Worm (Caenorhabditis elegans) whole organism, L4 larva: ENCODE measurements around the gene clc-25.

ENCODE experiments used
- D1046.2 ChIP-seq: fragments of 200-800 bp; sonication (Bioruptor generic); IDR thresholded peaks from 2 replicates; pipeline ENCODE4 v1.3.6; 2022; ENCODE audit warnings: missing genetic modification characterization, missing compliant biosample characterization
- F26F4.8 ChIP-seq: fragments of 200-800 bp; sonication (Bioruptor generic); conservative IDR thresholded peaks from 2 replicates; pipeline ENCODE4 v1.3.6; 2022; ENCODE audit warnings: missing genetic modification characterization, missing compliant biosample characterization
- F37D6.2 ChIP-seq: sonication (generic microtip); optimal IDR thresholded peaks from 2 replicates; lab custom pipeline; 2016; ENCODE audit warnings: mild to moderate bottlenecking, missing genetic modification characterization, missing compliant biosample characterization
- F49E8.2 ChIP-seq: sonication (generic microtip); optimal IDR thresholded peaks from 2 replicates; lab custom pipeline; 2016; ENCODE audit warnings: missing compliant biosample characterization, mild to moderate bottlenecking, missing genetic modification characterization, borderline replicate concordance
- T20F7.1 ChIP-seq: fragments of 200-800 bp; sonication (Bioruptor generic); optimal IDR thresholded peaks from 2 replicates; lab custom pipeline; 2018; ENCODE audit warnings: mild to moderate bottlenecking, missing genetic modification characterization, missing compliant biosample characterization
- Y48G9A.11 ChIP-seq: fragments of 200-800 bp; sonication (Bioruptor generic); IDR thresholded peaks from 2 replicates; pipeline ENCODE4 v1.3.6; 2022; ENCODE audit warnings: missing genetic modification reagents, missing genetic modification characterization, missing compliant biosample characterization
- Y75B8A.6 ChIP-seq: fragments of 200-800 bp; sonication (Bioruptor generic); IDR thresholded peaks from 2 replicates; pipeline ENCODE4 v1.3.6; 2022; ENCODE audit warnings: missing genetic modification reagents, missing genetic modification characterization, missing compliant biosample characterization
- aha-1 ChIP-seq: fragments of 150-350 bp; peaks from one replicate; lab custom pipeline; 2014; ENCODE audit warnings: missing biosample characterization, missing genetic modification characterization
- arid-1 ChIP-seq: fragments of 200-800 bp; sonication (Bioruptor generic); conservative IDR thresholded peaks from 2 replicates; pipeline ENCODE4 v1.3.6; 2022; ENCODE audit warnings: missing genetic modification reagents, missing genetic modification characterization, missing compliant biosample characterization
- ceh-28 ChIP-seq: fragments of 150-350 bp; optimal IDR thresholded peaks from 2 replicates; lab custom pipeline; 2014; ENCODE audit warnings: missing biosample characterization, missing genetic modification reagents, missing genetic modification characterization
- ces-1 ChIP-seq: fragments of 150-350 bp; sonication (generic microtip); optimal IDR thresholded peaks from 4 replicates; lab custom pipeline; 2014; ENCODE audit warnings: missing biosample characterization, missing genetic modification reagents, missing genetic modification characterization
- cey-2 ChIP-seq: sonication (generic microtip); optimal IDR thresholded peaks from 3 replicates; lab custom pipeline; 2017; ENCODE audit warnings: missing genetic modification characterization, mild to moderate bottlenecking, missing compliant biosample characterization, antibody characterized with exemption, borderline replicate concordance; ENCODE audit not compliant: insufficient read depth
- ctbp-1 ChIP-seq: fragments of 200-800 bp; sonication (Bioruptor generic); IDR thresholded peaks from 2 replicates; pipeline ENCODE4 v1.3.6; 2022; ENCODE audit warnings: missing genetic modification reagents, missing genetic modification characterization, missing compliant biosample characterization
- daf-16 ChIP-seq, 3 experiments: sonication (generic microtip); optimal IDR thresholded peaks; 2 replicates each; lab custom pipeline; 2016 to 2017; ENCODE audit warnings: missing genetic modification characterization in 3 of 3, missing genetic modification reagents in 3 of 3, mild to moderate bottlenecking in 2 of 3, missing compliant biosample characterization in 2 of 3, missing biosample characterization in 1 of 3, moderate library complexity in 1 of 3
- dmd-6 ChIP-seq: fragments of 200-800 bp; sonication (Bioruptor generic); IDR thresholded peaks from 2 replicates; pipeline ENCODE4 v1.3.6; 2022; ENCODE audit warnings: missing genetic modification reagents, missing genetic modification characterization, missing compliant biosample characterization
- dmd-9 ChIP-seq: fragments of 200-800 bp; sonication (Bioruptor generic); IDR thresholded peaks from 2 replicates; pipeline ENCODE4 v1.3.6; 2022; ENCODE audit warnings: missing genetic modification reagents, missing genetic modification characterization, missing compliant biosample characterization
- dpl-1 ChIP-seq: fragments of 150-350 bp; optimal IDR thresholded peaks from 2 replicates; lab custom pipeline; 2014; ENCODE audit warnings: missing biosample characterization, missing genetic modification reagents, missing genetic modification characterization
- duxl-1 ChIP-seq: sonication (generic microtip); optimal IDR thresholded peaks from 2 replicates; lab custom pipeline; 2016; ENCODE audit warnings: mild to moderate bottlenecking, missing genetic modification characterization, moderate library complexity, missing compliant biosample characterization; ENCODE audit not compliant: poor library complexity
- dve-1 ChIP-seq: sonication (generic microtip); optimal IDR thresholded peaks from 2 replicates; lab custom pipeline; 2017; ENCODE audit warnings: antibody characterized with exemption, mild to moderate bottlenecking, missing genetic modification characterization, missing compliant biosample characterization; ENCODE audit not compliant: insufficient read depth
- egl-27 ChIP-seq: sonication (generic microtip); optimal IDR thresholded peaks from 3 replicates; lab custom pipeline; 2017; ENCODE audit warnings: missing biosample characterization, missing genetic modification reagents, missing genetic modification characterization
- egl-43 ChIP-seq: fragments of 200-800 bp; sonication (Bioruptor generic); IDR thresholded peaks from 2 replicates; pipeline ENCODE4 v1.3.6; 2022; ENCODE audit warnings: missing genetic modification reagents, missing genetic modification characterization, missing compliant biosample characterization
- fkh-10 ChIP-seq: fragments of 150-350 bp; optimal IDR thresholded peaks from 2 replicates; lab custom pipeline; 2014; ENCODE audit warnings: missing biosample characterization, missing genetic modification reagents, missing genetic modification characterization
- hlh-11 ChIP-seq: fragments of 200-800 bp; sonication (Bioruptor generic); optimal IDR thresholded peaks from 2 replicates; lab custom pipeline; 2018; ENCODE audit warnings: mild to moderate bottlenecking, missing genetic modification characterization, missing compliant biosample characterization
- hlh-30 ChIP-seq: sonication (generic microtip); optimal IDR thresholded peaks from 2 replicates; lab custom pipeline; 2017; ENCODE audit warnings: antibody characterized with exemption, mild to moderate bottlenecking, missing genetic modification characterization, missing compliant biosample characterization; ENCODE audit not compliant: insufficient read depth
- hmg-1.1 ChIP-seq: fragments of 200-800 bp; sonication (Bioruptor generic); IDR thresholded peaks from 2 replicates; pipeline ENCODE4 v1.3.6; 2022; ENCODE audit warnings: missing genetic modification reagents, missing genetic modification characterization, missing compliant biosample characterization
- lin-13 ChIP-seq: fragments of 150-350 bp; optimal IDR thresholded peaks from 2 replicates; lab custom pipeline; 2014; ENCODE audit warnings: missing biosample characterization, missing genetic modification reagents, missing genetic modification characterization
- lin-15B ChIP-seq: fragments of 150-350 bp; sonication (generic microtip); optimal IDR thresholded peaks from 3 replicates; lab custom pipeline; 2014; ENCODE audit warnings: missing biosample characterization, missing genetic modification characterization
- mdl-1 ChIP-seq, 2 experiments: fragments of 150-350 bp in 1 of 2; sonication (generic microtip) in 1 of 2; optimal IDR thresholded peaks; 2 replicates each; lab custom pipeline; 2014 to 2017; ENCODE audit warnings: missing biosample characterization in 2 of 2, missing genetic modification characterization in 2 of 2
- mes-2 ChIP-seq: sonication (generic microtip); optimal IDR thresholded peaks from 2 replicates; lab custom pipeline; 2016; ENCODE audit warnings: missing genotype, mild to moderate bottlenecking, missing genetic modification characterization, missing compliant biosample characterization; ENCODE audit not compliant: poor library complexity, severe bottlenecking
- nhr-11 ChIP-seq: fragments of 150-350 bp; optimal IDR thresholded peaks from 2 replicates; lab custom pipeline; 2014; ENCODE audit warnings: missing biosample characterization, missing genetic modification characterization
- nhr-237 ChIP-seq: sonication (generic microtip); optimal IDR thresholded peaks from 2 replicates; lab custom pipeline; 2017; ENCODE audit warnings: missing biosample characterization, missing genetic modification characterization
- nhr-28 ChIP-seq: fragments of 150-350 bp; optimal IDR thresholded peaks from 2 replicates; lab custom pipeline; 2014; ENCODE audit warnings: missing biosample characterization, missing genetic modification characterization
- nhr-41 ChIP-seq: fragments of 200-800 bp; sonication (Bioruptor generic); IDR thresholded peaks from 2 replicates; pipeline ENCODE4 v1.3.6; 2022; ENCODE audit warnings: missing genetic modification reagents, missing genetic modification characterization, missing compliant biosample characterization
- nhr-48 ChIP-seq: sonication (generic microtip); optimal IDR thresholded peaks from 2 replicates; lab custom pipeline; 2016; ENCODE audit warnings: mild to moderate bottlenecking, missing genetic modification characterization, missing compliant biosample characterization
- nhr-6 ChIP-seq: fragments of 150-350 bp; optimal IDR thresholded peaks from 2 replicates; lab custom pipeline; 2014; ENCODE audit warnings: missing biosample characterization, missing genetic modification characterization
- pqm-1 ChIP-seq: sonication (generic microtip); optimal IDR thresholded peaks from 2 replicates; lab custom pipeline; 2017; ENCODE audit warnings: missing biosample characterization, missing genetic modification characterization
- skn-1 ChIP-seq: fragments of 150-350 bp; optimal IDR thresholded peaks from 2 replicates; lab custom pipeline; 2014; ENCODE audit warnings: missing biosample characterization, missing genetic modification characterization
- spr-1 ChIP-seq: sonication (generic microtip); optimal IDR thresholded peaks from 2 replicates; lab custom pipeline; 2016; ENCODE audit warnings: mild to moderate bottlenecking, missing genetic modification characterization, missing compliant biosample characterization
- unc-39 ChIP-seq: sonication (generic microtip); optimal IDR thresholded peaks from 2 replicates; lab custom pipeline; 2017; ENCODE audit warnings: missing biosample characterization, missing genetic modification characterization
- unc-62 ChIP-seq, 3 experiments: fragments of 150-350 bp in 1 of 3; sonication (generic microtip); optimal IDR thresholded peaks in 2 of 3; peaks in 1 of 3; 1 replicate in 1 of 3; 2 replicates in 2 of 3; lab custom pipeline; 2014 to 2017; ENCODE audit warnings: missing biosample characterization in 3 of 3, missing genetic modification characterization in 3 of 3, missing genetic modification reagents in 3 of 3, missing genotype in 1 of 3
- zip-11 ChIP-seq: fragments of 200-800 bp; sonication (Bioruptor generic); IDR thresholded peaks from 2 replicates; pipeline ENCODE4 v1.3.6; 2022; ENCODE audit warnings: missing genetic modification characterization, missing compliant biosample characterization
- ztf-7 ChIP-seq: fragments of 150-350 bp; optimal IDR thresholded peaks from 2 replicates; lab custom pipeline; 2014; ENCODE audit warnings: missing biosample characterization, missing genetic modification characterization

clc-25 gene

DNA sequence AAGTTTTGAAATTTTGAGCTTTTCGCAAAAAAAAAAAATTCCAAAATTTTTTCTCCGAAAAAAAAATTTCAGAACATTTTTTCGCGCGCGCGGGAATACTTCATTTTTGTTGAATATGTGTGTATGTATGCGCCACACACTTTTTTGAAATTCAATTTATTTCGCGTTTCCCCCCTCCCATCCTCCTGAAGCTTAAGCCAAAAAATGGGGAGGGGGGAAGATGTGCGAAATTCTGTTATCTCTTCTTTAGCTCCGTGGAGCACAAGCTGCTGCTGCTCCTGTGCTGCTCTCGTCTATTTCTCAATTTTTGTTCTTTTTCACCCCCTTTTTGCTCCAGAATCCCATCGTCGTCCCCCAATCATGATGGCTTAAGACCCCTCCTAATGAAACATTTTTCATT lies 36.6 kb downstream of the clc-25 start:
- no peak for TF ChIP-seq F26F4.8 (GFP tag; lab: Robert Waterston, UW)
- TF ChIP-seq ctbp-1 (GFP tag; lab: Robert Waterston, UW) = peak; percentile 32; the same call in 1 of the 2 replicates
- no peak for TF ChIP-seq nhr-11 (tag; lab: Kevin White, UChicago)
- TF ChIP-seq fkh-10 (GFP tag; lab: Kevin White, UChicago) = peak; percentile 42
- TF ChIP-seq ces-1 (GFP tag; lab: Kevin White, UChicago) = peak; percentile 68

DNA sequence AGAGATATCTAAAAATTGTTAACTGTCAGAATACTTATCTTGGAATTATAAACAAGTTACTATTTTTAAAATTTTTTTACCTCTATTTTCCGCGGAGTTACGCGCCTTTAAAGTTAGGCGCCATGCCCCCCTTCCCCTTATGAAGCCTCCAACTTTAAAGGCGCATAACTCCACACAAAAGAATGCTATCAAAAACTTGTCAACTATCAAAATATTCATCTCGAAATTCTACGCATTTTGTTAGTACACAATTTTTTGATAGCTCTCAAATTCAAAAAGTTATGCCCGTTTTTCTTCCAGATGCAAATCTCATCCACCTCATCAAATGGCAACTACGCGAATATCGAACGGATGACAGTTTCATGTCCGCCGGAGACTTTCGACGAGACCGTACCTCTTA lies 43.2 kb downstream of the clc-25 start, which contains the start of gene tbc-10:
Gene tbc-10 (plus strand): TSS at position 301 of the 400 bp plus-strand sequence.
- no peak for TF ChIP-seq nhr-48 (tag; lab: Kevin White, UChicago)
- TF ChIP-seq nhr-41 (GFP tag; lab: Robert Waterston, UW) = no peak
- TF ChIP-seq dmd-9 = no peak
- TF ChIP-seq zip-11 (GFP tag; lab: Robert Waterston, UW) = no peak
- no peak for TF ChIP-seq cey-2 (tag; lab: Kevin White, UChicago)
- TF ChIP-seq arid-1 (GFP tag; lab: Robert Waterston, UW) = no peak
- TF ChIP-seq F49E8.2 (tag; lab: Kevin White, UChicago) = no peak
- no peak for TF ChIP-seq skn-1 (tag; lab: Kevin White, UChicago)
- TF ChIP-seq lin-15B (tag; lab: Kevin White, UChicago) = no peak
- no peak for TF ChIP-seq spr-1 (tag; lab: Kevin White, UChicago)
- TF ChIP-seq unc-39 = no peak
- TF ChIP-seq Y48G9A.11 (GFP tag; lab: Robert Waterston, UW) = no peak
- TF ChIP-seq T20F7.1 (GFP tag; lab: Kevin White, UChicago) = no peak
- TF ChIP-seq dmd-6 (GFP tag; lab: Robert Waterston, UW) = no peak
- TF ChIP-seq egl-27 = no peak
- TF ChIP-seq nhr-237 (tag; lab: Kevin White, UChicago) = no peak
- TF ChIP-seq pqm-1 (tag; lab: Kevin White, UChicago) = no peak
- TF ChIP-seq ceh-28 (tag; lab: Kevin White, UChicago) = no peak
- no peak for TF ChIP-seq D1046.2 (GFP tag; lab: Robert Waterston, UW)
- no peak for TF ChIP-seq Y75B8A.6 (GFP tag; lab: Robert Waterston, UW)
- TF ChIP-seq, all 104 proteins: peak for 0

DNA sequence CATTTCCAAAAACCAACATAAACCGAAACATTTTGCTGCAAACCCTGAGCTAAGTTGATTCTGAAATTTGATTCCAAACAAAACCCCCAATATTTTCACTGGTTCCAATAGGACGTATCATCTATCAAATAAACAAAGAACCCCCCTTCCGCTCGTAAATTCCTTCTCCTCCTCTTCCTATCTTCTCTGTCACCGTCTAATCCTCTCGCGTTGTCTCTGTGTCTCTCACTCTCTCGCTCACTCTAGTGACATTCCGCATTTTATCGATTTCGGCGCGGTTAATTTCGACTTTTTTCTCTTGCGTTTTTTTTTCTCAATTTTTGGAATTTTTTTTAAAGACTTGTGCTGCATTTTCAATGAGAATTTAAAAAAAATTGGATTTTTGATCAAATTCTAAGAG lies 44.2 kb downstream of the clc-25 start:
- peak; percentile 43 for TF ChIP-seq hlh-30 (tag; lab: Kevin White, UChicago)
- no peak for TF ChIP-seq mdl-1 (tag; optimal IDR thresholded peaks at IDR 0.05; lab: Kevin White, UChicago)
- peak; percentile 55 for TF ChIP-seq duxl-1 (tag; lab: Kevin White, UChicago)
- peak; percentile 19 for TF ChIP-seq dve-1 (tag; lab: Kevin White, UChicago)
- TF ChIP-seq nhr-6 (tag; lab: Kevin White, UChicago) = peak; percentile 17
- peak; percentile 28 for TF ChIP-seq nhr-28 (tag; lab: Kevin White, UChicago)
- peak; percentile 29; the same call in 1 of the 2 replicates for TF ChIP-seq dmd-6 (GFP tag; lab: Robert Waterston, UW)
- TF ChIP-seq daf-16 (GFP tag; optimal IDR thresholded peaks at IDR 0.05; lab: Kevin White, UChicago) = no peak
- peak; percentile 50 for TF ChIP-seq daf-16 (tag; optimal IDR thresholded peaks at IDR 0.05; lab: Kevin White, UChicago)
- peak; percentile 18 for TF ChIP-seq lin-13 (GFP tag; lab: Kevin White, UChicago)
- no peak for TF ChIP-seq F37D6.2 (tag; lab: Kevin White, UChicago)
- peak; percentile 28 for TF ChIP-seq mes-2 (tag; lab: Kevin White, UChicago)
- peak; percentile 59 for TF ChIP-seq hmg-1.1 (GFP tag; lab: Robert Waterston, UW)
- peak; percentile 34 for TF ChIP-seq hlh-11
- peak in 1 of 2 experiments; percentile 33 for TF ChIP-seq unc-62 (GFP tag; optimal IDR thresholded peaks at IDR 0.05 in 1 of 2; lab: Kevin White, UChicago)
- TF ChIP-seq unc-62 (tag; optimal IDR thresholded peaks at IDR 0.05; lab: Kevin White, UChicago) = no peak
- no peak for TF ChIP-seq egl-43 (GFP tag; lab: Robert Waterston, UW)
- peak; percentile 96 for TF ChIP-seq aha-1
- no peak for TF ChIP-seq ztf-7 (tag; lab: Kevin White, UChicago)
- TF ChIP-seq dpl-1 (GFP tag; lab: Kevin White, UChicago) = peak; percentile 15
- no peak for TF ChIP-seq egl-27
- TF ChIP-seq ceh-28 (tag; lab: Kevin White, UChicago) = peak; percentile 59
